Fruit fly (Drosophila melanogaster) whole organism, larva: ENCODE data around the gene Muted.
A peak's percentile ranks its signal among the peaks of the same experiment; 100 is the strongest.

Source experiments
- noc ChIP-seq: fragments of 200-800 bp; sonication (Bioruptor generic); optimal IDR thresholded peaks from 3 replicates; lab custom pipeline; 2019; ENCODE audit warnings: missing biosample characterization, mild to moderate bottlenecking, missing genetic modification characterization, moderate library complexity

The Muted gene

dm6 chr3R:22362218-22362907 lies at the start of gene Muted, which contains the start of the genes JMJD6 and CG7071:
Muted (plus strand) TSS chr3R:22362620.
JMJD6 (minus strand) TSS chr3R:22362371.
CG7071 (plus strand) TSS chr3R:22362620.
- peak; percentile 93 for TF ChIP-seq noc

dm6 chr3R:22323994-22324393 lies 38.4 kb upstream of the Muted start, which contains the start of gene CG34377:
CG34377 (minus strand) TSS chr3R:22324094.
- no peak for TF ChIP-seq noc

- TF ChIP-seq noc, result no peak
Observed at dm6 chr3R:22324736-22325135, 37.7 kb upstream of the Muted start.

dm6 chr3R:22328665-22329350 lies 33.6 kb upstream of the Muted start, which contains the start of gene CG7080:
CG7080 (plus strand) TSS chr3R:22329300.
- TF ChIP-seq noc, result no peak

dm6 chr3R:22330512-22331119 lies 31.8 kb upstream of the Muted start, which contains the start of gene CG33721:
CG33721 (plus strand) TSS chr3R:22331069.
- no peak for TF ChIP-seq noc

dm6 chr3R:22331691-22332090 lies 30.7 kb upstream of the Muted start, which contains the start of gene CG13862:
CG13862 (plus strand) TSS chr3R:22331991.
- TF ChIP-seq noc, result no peak

- TF ChIP-seq noc, result no peak
Observed at dm6 chr3R:22334050-22334449, 28.4 kb upstream of the Muted start, which contains the start of gene CG5391. CG5391 (minus strand) TSS chr3R:22334150.

dm6 chr3R:22339510-22339909 lies 22.9 kb upstream of the Muted start:
- TF ChIP-seq noc, result no peak

dm6 chr3R:22340207-22340606 lies 22.2 kb upstream of the Muted start, which contains the start of gene CG5388:
CG5388 (minus strand) TSS chr3R:22340307.
- no peak for TF ChIP-seq noc

dm6 chr3R:22341652-22342051 lies 20.8 kb upstream of the Muted start:
- TF ChIP-seq noc, result no peak

- no peak for TF ChIP-seq noc
Observed at dm6 chr3R:22342151-22342550, 20.3 kb upstream of the Muted start, which contains the start of gene CG5386. CG5386 (minus strand) TSS chr3R:22342251.

- TF ChIP-seq noc, result no peak
Observed at dm6 chr3R:22342708-22343107, 19.7 kb upstream of the Muted start.

- no peak for TF ChIP-seq noc
Observed at dm6 chr3R:22351396-22351795, 11.0 kb upstream of the Muted start, which contains the start of gene rdhB. rdhB (plus strand) TSS chr3R:22351696.

- peak; percentile 48 for TF ChIP-seq noc
Observed at dm6 chr3R:22356464-22357410, 5.7 kb upstream of the Muted start, which contains the start of gene Sar1. Sar1 (plus strand) TSS chr3R:22356685.

dm6 chr3R:22357942-22358341 lies 4.5 kb upstream of the Muted start:
- TF ChIP-seq noc, result peak; percentile 14

dm6 chr3R:22358810-22359209 lies 3.6 kb upstream of the Muted start:
- TF ChIP-seq noc, result peak; percentile 73
